Worm (Caenorhabditis elegans): ENCODE results near the gene Y22D7AL.3.

DNA sequence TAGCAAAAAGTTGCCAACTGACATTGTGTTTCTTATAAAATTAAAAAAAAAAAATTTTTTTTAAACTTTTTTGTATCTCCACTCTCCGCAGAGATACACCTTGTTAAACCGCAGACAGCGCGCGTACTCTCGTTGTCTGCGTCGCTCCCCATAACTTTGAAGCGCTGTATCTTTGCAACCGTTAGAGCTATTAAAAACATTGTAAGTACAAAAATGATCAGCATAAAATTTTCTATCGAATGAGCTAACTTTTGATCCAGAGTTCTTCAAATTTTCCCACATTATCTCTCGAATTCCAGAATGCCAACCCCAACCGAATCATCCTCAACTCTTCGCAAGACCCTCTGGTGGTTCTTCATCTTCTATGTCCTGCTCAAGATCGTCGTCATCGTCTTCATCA lies 10.9 kb downstream of the Y22D7AL.3 start, which contains the start of gene Y22D7AL.1:
- TF ChIP-seq ama-1 (optimal IDR thresholded peaks at IDR 0.05) (no peak), dpl-1 (GFP tag; optimal IDR thresholded peaks at IDR 0.05) (no peak), nhr-237 (tag; optimal IDR thresholded peaks at IDR 0.05) (no peak), alr-1 (tag; optimal IDR thresholded peaks at IDR 0.05; ENCODE audit: borderline replicate concordance) (no peak), unc-98 (GFP tag; IDR thresholded peaks at IDR 0.05) (no peak), nhr-47 (tag; optimal IDR thresholded peaks at IDR 0.05) (no peak)

Data from whole organism, L1 larva.